Fruit fly (Drosophila melanogaster): ENCODE results near the gene CG44521.

DNA sequence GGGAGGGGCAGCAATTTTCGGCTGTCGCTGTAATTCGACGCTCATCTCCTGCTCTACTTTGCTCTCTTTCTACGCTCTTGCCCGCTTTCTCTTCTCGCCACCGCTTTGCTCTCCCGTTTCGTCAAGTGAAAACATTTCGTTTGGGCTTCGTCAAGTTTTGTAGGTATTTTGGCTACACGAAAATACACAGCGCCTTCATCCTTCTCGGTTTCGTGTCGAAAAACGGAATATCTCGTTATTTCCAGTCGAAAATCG, 48.5 kb upstream of the CG44521 start:
- no peak for TF ChIP-seq zf30C (GFP tag; optimal IDR thresholded peaks at IDR 0.05)
- TF ChIP-seq CG14860 (GFP tag; IDR thresholded peaks at IDR 0.05; ENCODE audit: partially characterized antibody) = no peak

Measured in whole organism, embryonic.